Fruit fly (Drosophila melanogaster) whole organism, embryonic: ENCODE measurements around the gene mrva.

Experiments
- CG11398 ChIP-seq: fragments of 200-800 bp; sonication (Bioruptor generic); optimal IDR thresholded peaks from 2 replicates; lab custom pipeline; 2016; ENCODE audit warnings: missing biosample characterization, missing genetic modification characterization
- CG11456 ChIP-seq: fragments of 200-800 bp; sonication (Bioruptor generic); IDR thresholded peaks from 3 replicates; pipeline ENCODE4 v1.3.6; 2022; ENCODE audit warnings: missing biosample characterization, missing genetic modification characterization
- CG11695 ChIP-seq: fragments of 200-800 bp; sonication (Bioruptor generic); IDR thresholded peaks from 3 replicates; pipeline ENCODE4 v1.3.6; 2022; ENCODE audit warnings: missing biosample characterization, missing genetic modification characterization
- CG14710 ChIP-seq: fragments of 200-800 bp; sonication (Bioruptor generic); optimal IDR thresholded peaks from 3 replicates; lab custom pipeline; 2019; ENCODE audit warnings: missing biosample characterization, mild to moderate bottlenecking, missing genetic modification characterization, moderate library complexity
- CG15073 ChIP-seq: fragments of 200-800 bp; sonication (Bioruptor generic); optimal IDR thresholded peaks from 2 replicates; lab custom pipeline; 2016; ENCODE audit warnings: missing biosample characterization, missing genetic modification characterization
- CG15479 ChIP-seq: fragments of 200-800 bp; sonication (Bioruptor generic); optimal IDR thresholded peaks from 3 replicates; lab custom pipeline; 2019; ENCODE audit warnings: missing biosample characterization, mild to moderate bottlenecking, missing genetic modification characterization, moderate library complexity
- CG18262 ChIP-seq: fragments of 200-800 bp; optimal IDR thresholded peaks from 3 replicates; lab custom pipeline; 2019; ENCODE audit warnings: missing biosample characterization, mild to moderate bottlenecking, missing genetic modification characterization, moderate library complexity
- CG18764 ChIP-seq: fragments of 200-800 bp; sonication (Bioruptor generic); optimal IDR thresholded peaks from 3 replicates; lab custom pipeline; 2016; ENCODE audit warnings: missing biosample characterization, missing genetic modification characterization
- CG2875 ChIP-seq: fragments of 200-800 bp; sonication (Bioruptor generic); optimal IDR thresholded peaks from 2 replicates; lab custom pipeline; 2017; ENCODE audit warnings: missing biosample characterization, mild to moderate bottlenecking, missing genetic modification characterization, missing genetic modification reagents
- CG2889 ChIP-seq: fragments of 200-800 bp; sonication (Bioruptor generic); IDR thresholded peaks from 3 replicates; pipeline ENCODE4 v1.3.6; 2022; ENCODE audit warnings: missing biosample characterization, missing genetic modification characterization
- CG3163 ChIP-seq: fragments of 200-800 bp; sonication (Bioruptor generic); optimal IDR thresholded peaks from 3 replicates; lab custom pipeline; 2016; ENCODE audit warnings: missing biosample characterization, missing genetic modification characterization
- CG32772 ChIP-seq: fragments of 200-800 bp; sonication (Bioruptor generic); IDR thresholded peaks from 2 replicates; pipeline ENCODE4 v1.3.6; 2022; ENCODE audit warnings: missing biosample characterization, missing genetic modification characterization
- CG34376 ChIP-seq: fragments of 200-800 bp; sonication (Bioruptor generic); optimal IDR thresholded peaks from 2 replicates; lab custom pipeline; 2018; ENCODE audit warnings: missing biosample characterization, mild to moderate bottlenecking, missing genetic modification characterization
- CG4282 ChIP-seq: fragments of 200-800 bp; sonication (Bioruptor generic); optimal IDR thresholded peaks from 2 replicates; lab custom pipeline; 2016; ENCODE audit warnings: missing biosample characterization, missing genetic modification characterization
- CG4730 ChIP-seq: fragments of 200-800 bp; sonication (Bioruptor generic); IDR thresholded peaks from 2 replicates; pipeline ENCODE4 v1.3.6; 2022; ENCODE audit warnings: missing biosample characterization, missing genetic modification characterization
- CG7556 ChIP-seq: fragments of 200-800 bp; sonication (Bioruptor generic); optimal IDR thresholded peaks from 2 replicates; lab custom pipeline; 2017; ENCODE audit warnings: missing biosample characterization, mild to moderate bottlenecking, missing genetic modification characterization
- CG7987 ChIP-seq: fragments of 200-800 bp; sonication (Bioruptor generic); optimal IDR thresholded peaks from 2 replicates; lab custom pipeline; 2018; ENCODE audit warnings: missing biosample characterization, mild to moderate bottlenecking, missing genetic modification characterization, moderate library complexity
- CG8388 ChIP-seq: fragments of 200-800 bp; sonication (Bioruptor generic); optimal IDR thresholded peaks from 2 replicates; lab custom pipeline; 2019; ENCODE audit warnings: missing biosample characterization, mild to moderate bottlenecking, missing genetic modification characterization, moderate library complexity
- CG8478 ChIP-seq: fragments of >200 bp; optimal IDR thresholded peaks from 2 replicates; lab custom pipeline; 2018
- CG9609 ChIP-seq: fragments of 200-800 bp; sonication (Bioruptor generic); optimal IDR thresholded peaks from 3 replicates; lab custom pipeline; 2016; ENCODE audit warnings: missing biosample characterization, missing genetic modification characterization
- CG9727 ChIP-seq: fragments of 200-800 bp; sonication (Bioruptor generic); optimal IDR thresholded peaks from 3 replicates; lab custom pipeline; 2017; ENCODE audit warnings: missing biosample characterization, mild to moderate bottlenecking, missing genetic modification characterization
- CkIIα-i1 ChIP-seq: fragments of 200-800 bp; sonication (Bioruptor generic); IDR thresholded peaks from 2 replicates; pipeline ENCODE4 v1.3.6; 2022; ENCODE audit warnings: missing biosample characterization, missing genetic modification characterization
- Deaf1 ChIP-seq: fragments of 200-800 bp; optimal IDR thresholded peaks from 3 replicates; lab custom pipeline; 2019; ENCODE audit warnings: missing biosample characterization, mild to moderate bottlenecking, missing genetic modification characterization, moderate library complexity
- HLH54F ChIP-seq: fragments of 200-800 bp; sonication (Bioruptor generic); optimal IDR thresholded peaks from 3 replicates; lab custom pipeline; 2016; ENCODE audit warnings: missing biosample characterization, missing genetic modification characterization
- Hmr ChIP-seq: fragments of 200-800 bp; sonication (Bioruptor generic); optimal IDR thresholded peaks from 3 replicates; lab custom pipeline; 2017; ENCODE audit warnings: mild to moderate bottlenecking, missing biosample characterization, missing genetic modification reagents, missing genetic modification characterization
- Lhr ChIP-seq: fragments of 200-800 bp; sonication (Bioruptor generic); optimal IDR thresholded peaks from 3 replicates; lab custom pipeline; 2017; ENCODE audit warnings: mild to moderate bottlenecking, missing biosample characterization, missing genetic modification reagents, missing genetic modification characterization
- Lpt ChIP-seq: fragments of >200 bp; optimal IDR thresholded peaks from 2 replicates; lab custom pipeline; 2018; ENCODE audit warnings: missing biosample characterization, missing genetic modification characterization
- MBD-R2 ChIP-seq: fragments of 200-800 bp; sonication (Bioruptor generic); IDR thresholded peaks from 2 replicates; pipeline ENCODE4 v1.3.6; 2022; ENCODE audit warnings: missing biosample characterization, missing genetic modification characterization
- NC2β ChIP-seq: fragments of 200-800 bp; sonication (Bioruptor generic); optimal IDR thresholded peaks from 2 replicates; lab custom pipeline; 2016; ENCODE audit warnings: missing biosample characterization, missing genetic modification characterization
- Oli ChIP-seq: fragments of 200-800 bp; sonication (Bioruptor generic); optimal IDR thresholded peaks from 2 replicates; lab custom pipeline; 2018; ENCODE audit warnings: missing biosample characterization, mild to moderate bottlenecking, missing genetic modification characterization, moderate library complexity
- Optix ChIP-seq: fragments of 200-800 bp; sonication (Bioruptor generic); IDR thresholded peaks from 3 replicates; pipeline ENCODE4 v1.3.6; 2022; ENCODE audit warnings: missing biosample characterization, missing genetic modification characterization
- ab ChIP-seq: fragments of 200-800 bp; sonication (Bioruptor generic); optimal IDR thresholded peaks from 2 replicates; lab custom pipeline; 2016; ENCODE audit warnings: missing biosample characterization, missing genetic modification characterization
- amos ChIP-seq: fragments of 200-800 bp; sonication (Bioruptor generic); IDR thresholded peaks from 2 replicates; pipeline ENCODE4 v1.3.6; 2022; ENCODE audit warnings: missing biosample characterization, missing genetic modification characterization; ENCODE audit not compliant: partially characterized antibody
- ase ChIP-seq: fragments of 200-800 bp; sonication (Bioruptor generic); IDR thresholded peaks from 3 replicates; pipeline ENCODE4 v1.3.6; 2022; ENCODE audit warnings: missing biosample characterization, missing genetic modification characterization
- bowl ChIP-seq: fragments of 200-800 bp; sonication (Bioruptor generic); IDR thresholded peaks from 2 replicates; pipeline ENCODE4 v1.3.6; 2022; ENCODE audit warnings: missing biosample characterization, missing genetic modification characterization
- cas ChIP-seq: fragments of 200-800 bp; sonication (Bioruptor generic); IDR thresholded peaks from 2 replicates; pipeline ENCODE4 v1.3.6; 2022; ENCODE audit warnings: missing biosample characterization, missing genetic modification characterization
- danr ChIP-seq: fragments of 200-800 bp; sonication (Bioruptor generic); IDR thresholded peaks from 2 replicates; pipeline ENCODE4 v1.3.6; 2022; ENCODE audit warnings: missing biosample characterization, missing genetic modification characterization
- grau ChIP-seq: fragments of 200-800 bp; optimal IDR thresholded peaks from 3 replicates; lab custom pipeline; 2019; ENCODE audit warnings: missing biosample characterization, mild to moderate bottlenecking, missing genetic modification characterization, moderate library complexity
- kah ChIP-seq: fragments of 200-800 bp; sonication (Bioruptor generic); optimal IDR thresholded peaks from 2 replicates; lab custom pipeline; 2018; ENCODE audit warnings: missing biosample characterization, mild to moderate bottlenecking, missing genetic modification characterization
- nerfin-1 ChIP-seq: fragments of 200-800 bp; sonication (Bioruptor generic); optimal IDR thresholded peaks from 3 replicates; lab custom pipeline; 2019; ENCODE audit warnings: missing biosample characterization, mild to moderate bottlenecking, missing genetic modification characterization, moderate library complexity
- p53 ChIP-seq: fragments of 200-800 bp; sonication (Bioruptor generic); optimal IDR thresholded peaks from 2 replicates; lab custom pipeline; 2016; ENCODE audit warnings: missing biosample characterization, missing genetic modification characterization
- psq ChIP-seq: fragments of 200-800 bp; sonication (Bioruptor generic); optimal IDR thresholded peaks from 2 replicates; lab custom pipeline; 2017; ENCODE audit warnings: missing biosample characterization, missing genetic modification characterization
- seq ChIP-seq: fragments of 200-800 bp; sonication (Bioruptor generic); IDR thresholded peaks from 2 replicates; pipeline ENCODE4 v1.3.6; 2022; ENCODE audit warnings: missing biosample characterization, missing genetic modification characterization
- sim ChIP-seq: fragments of 200-800 bp; sonication (Bioruptor generic); IDR thresholded peaks from 2 replicates; pipeline ENCODE4 v1.3.6; 2022; ENCODE audit warnings: missing biosample characterization, missing genetic modification characterization
- sug ChIP-seq: fragments of 200-800 bp; optimal IDR thresholded peaks from 2 replicates; lab custom pipeline; 2019; ENCODE audit warnings: missing biosample characterization, mild to moderate bottlenecking, missing genetic modification characterization, moderate library complexity
- tap ChIP-seq: fragments of 200-800 bp; optimal IDR thresholded peaks from 3 replicates; lab custom pipeline; 2019; ENCODE audit warnings: missing biosample characterization, mild to moderate bottlenecking, missing genetic modification characterization, moderate library complexity
- twi ChIP-seq: fragments of 200-800 bp; optimal IDR thresholded peaks from 2 replicates; lab custom pipeline; 2019; ENCODE audit warnings: missing biosample characterization, mild to moderate bottlenecking, missing genetic modification characterization, moderate library complexity
- vnd ChIP-seq: fragments of 200-800 bp; sonication (Bioruptor generic); IDR thresholded peaks from 3 replicates; pipeline ENCODE4 v1.3.6; 2022; ENCODE audit warnings: missing biosample characterization, missing genetic modification characterization; ENCODE audit not compliant: partially characterized antibody
- wdn ChIP-seq: fragments of 200-800 bp; sonication (Bioruptor generic); IDR thresholded peaks from 2 replicates; pipeline ENCODE4 v1.3.6; 2022; ENCODE audit warnings: missing biosample characterization, missing genetic modification characterization
- wek ChIP-seq: fragments of 200-800 bp; sonication (Bioruptor generic); optimal IDR thresholded peaks from 3 replicates; lab custom pipeline; 2018; ENCODE audit warnings: missing biosample characterization, mild to moderate bottlenecking, missing genetic modification characterization, moderate library complexity
- z ChIP-seq: fragments of 200-800 bp; sonication (Bioruptor generic); IDR thresholded peaks from 3 replicates; pipeline ENCODE4 v1.3.6; 2022; ENCODE audit warnings: missing biosample characterization, missing genetic modification characterization

mrva gene

dm6 chr3L:7356386-7357117 lies 27.9 kb upstream of the mrva start, which contains the start of gene CTCF (continued):
- TF ChIP-seq Deaf1 (tag; lab: Kevin White, UChicago) = no peak
- TF ChIP-seq nerfin-1 (tag; lab: Kevin White, UChicago) = peak; percentile 100
- TF ChIP-seq CG15073 = no peak
- peak; percentile 85 for TF ChIP-seq CG34376 (GFP tag; lab: Kevin White, UChicago)
- TF ChIP-seq ab (GFP tag; lab: Kevin White, UChicago) = no peak
- peak; percentile 52 for TF ChIP-seq grau
- no peak for TF ChIP-seq danr (GFP tag; lab: Robert Waterston, UW)
- peak; percentile 32 for TF ChIP-seq Oli (tag; lab: Kevin White, UChicago)
- peak; percentile 47 for TF ChIP-seq sug
- no peak for TF ChIP-seq CG8478 (lab: Kevin White, UChicago)
- TF ChIP-seq CG18262 (tag; lab: Kevin White, UChicago) = peak; percentile 64
- TF ChIP-seq tap (tag; lab: Kevin White, UChicago) = peak; percentile 12
- TF ChIP-seq CG2875 (GFP tag; lab: Kevin White, UChicago) = peak; percentile 12
- no peak for TF ChIP-seq CG15479 (GFP tag; lab: Kevin White, UChicago)
- no peak for TF ChIP-seq cas (GFP tag; lab: Robert Waterston, UW)
- TF ChIP-seq CG4730 = no peak; the same call in 1 of the 2 replicates
- peak; percentile 20 for TF ChIP-seq HLH54F (GFP tag; lab: Kevin White, UChicago)
- no peak for TF ChIP-seq CkIIα-i1
- no peak for TF ChIP-seq CG3163 (GFP tag; lab: Kevin White, UChicago)
- TF ChIP-seq vnd (GFP tag; lab: Robert Waterston, UW) = peak; percentile 65; the same call in 2 of the 3 replicates
- no peak for TF ChIP-seq bowl (GFP tag; lab: Robert Waterston, UW)
- TF ChIP-seq twi (tag; lab: Kevin White, UChicago) = peak; percentile 35
- peak; percentile 73; the same call in 2 of the 3 replicates for TF ChIP-seq CG11456 (GFP tag; lab: Robert Waterston, UW)
- peak; percentile 64 for TF ChIP-seq CG32772 (GFP tag; lab: Robert Waterston, UW)
- TF ChIP-seq CG14710 (tag; lab: Kevin White, UChicago) = peak; percentile 50
- TF ChIP-seq Lhr (GFP tag; lab: Kevin White, UChicago) = peak; percentile 46
- 0 out of 2 replicates have a peak, but pooled peaks have one; percentile 8 for TF ChIP-seq seq (GFP tag; lab: Robert Waterston, UW)
- no peak for TF ChIP-seq Optix (GFP tag; lab: Robert Waterston, UW)
- TF ChIP-seq CG4282 = no peak
- no peak for TF ChIP-seq CG7556 (GFP tag; lab: Kevin White, UChicago)
- TF ChIP-seq CG9727 (GFP tag; lab: Kevin White, UChicago) = peak; percentile 55
- no peak for TF ChIP-seq wdn (GFP tag; lab: Robert Waterston, UW)
- no peak for TF ChIP-seq Lpt (GFP tag; lab: Kevin White, UChicago)
- peak; percentile 80 for TF ChIP-seq MBD-R2 (GFP tag; lab: Robert Waterston, UW)
- TF ChIP-seq z (GFP tag; lab: Robert Waterston, UW) = no peak
- no peak for TF ChIP-seq CG8388 (GFP tag; lab: Kevin White, UChicago)
- TF ChIP-seq NC2β (GFP tag; lab: Kevin White, UChicago) = peak; percentile 38
- peak; percentile 40 for TF ChIP-seq CG9609 (GFP tag; lab: Kevin White, UChicago)
- TF ChIP-seq amos (GFP tag; lab: Robert Waterston, UW) = peak; percentile 78
- TF ChIP-seq ase = 0 out of 3 replicates have a peak, but pooled peaks have one; percentile 38
- no peak for TF ChIP-seq wek (GFP tag; lab: Kevin White, UChicago)
- TF ChIP-seq CG11695 (GFP tag; lab: Robert Waterston, UW) = no peak
- no peak for TF ChIP-seq Hmr
- TF ChIP-seq p53 (GFP tag; lab: Kevin White, UChicago) = no peak
- TF ChIP-seq CG7987 (GFP tag; lab: Kevin White, UChicago) = peak; percentile 3
- peak; percentile 3 for TF ChIP-seq CG11398 (GFP tag; lab: Kevin White, UChicago)
- TF ChIP-seq psq (GFP tag; lab: Kevin White, UChicago) = no peak
- TF ChIP-seq CG2889 (GFP tag; lab: Robert Waterston, UW) = no peak
- no peak for TF ChIP-seq CG18764
- no peak for TF ChIP-seq kah (GFP tag; lab: Kevin White, UChicago)
- TF ChIP-seq sim (GFP tag; lab: Robert Waterston, UW) = no peak
